Worm (Caenorhabditis elegans): ENCODE data around the gene clec-157.

- TF ChIP-seq egl-27 (tag; optimal IDR thresholded peaks at IDR 0.05), result no peak
- TF ChIP-seq zag-1 (tag; optimal IDR thresholded peaks at IDR 0.05), result no peak
- no peak for TF ChIP-seq Y55F3AM.14 (GFP tag; optimal IDR thresholded peaks at IDR 0.05)
- TF ChIP-seq ZK546.5 (tag; optimal IDR thresholded peaks at IDR 0.05), result no peak
- TF ChIP-seq elt-3 (tag; optimal IDR thresholded peaks at IDR 0.05), result no peak
- no peak for TF ChIP-seq peb-1 (tag; optimal IDR thresholded peaks at IDR 0.05)
- no peak for TF ChIP-seq nhr-12 (tag; optimal IDR thresholded peaks at IDR 0.05)
- TF ChIP-seq unc-62 (GFP tag; optimal IDR thresholded peaks at IDR 0.05), result no peak
- no peak for TF ChIP-seq lin-13 (GFP tag; optimal IDR thresholded peaks at IDR 0.05)
- TF ChIP-seq nhr-10 (tag; optimal IDR thresholded peaks at IDR 0.05), result no peak
- TF ChIP-seq nhr-21 (tag; optimal IDR thresholded peaks at IDR 0.05), result no peak
These were observed 34.1 kb upstream of the clec-157 start, which contains the start of the genes tost-1 and arx-6 for ce11 chrIII:4878281-4878680.

All from whole organism, L2 larva.